Worm (Caenorhabditis elegans) whole organism, young adult: Measurements from ENCODE around the gene srj-18.

ENCODE experiments used
- B0035.1 ChIP-seq: sonication (generic microtip); optimal IDR thresholded peaks from 2 replicates; lab custom pipeline; 2016; ENCODE audit warnings: missing genetic modification characterization, mild to moderate bottlenecking, missing compliant biosample characterization, missing genotype, missing genetic modification reagents
- B0261.1 ChIP-seq: sonication (generic microtip); optimal IDR thresholded peaks from 2 replicates; lab custom pipeline; 2016; ENCODE audit warnings: mild to moderate bottlenecking, missing genetic modification characterization, moderate library complexity, missing compliant biosample characterization
- F10E7.11 ChIP-seq: sonication (generic microtip); optimal IDR thresholded peaks from 2 replicates; lab custom pipeline; 2017; ENCODE audit warnings: mild to moderate bottlenecking, missing genetic modification characterization, moderate library complexity, missing compliant biosample characterization
- F55B11.4 ChIP-seq: sonication (generic microtip); optimal IDR thresholded peaks from 2 replicates; lab custom pipeline; 2016; ENCODE audit warnings: missing compliant biosample characterization, missing genetic modification characterization, borderline replicate concordance; ENCODE audit not compliant: insufficient read depth
- ZK185.1 ChIP-seq: sonication (generic microtip); optimal IDR thresholded peaks from 2 replicates; lab custom pipeline; 2016; ENCODE audit warnings: mild to moderate bottlenecking, missing genetic modification characterization, missing compliant biosample characterization; ENCODE audit not compliant: poor library complexity, severe bottlenecking
- akir-1 ChIP-seq: fragments of 200-800 bp; sonication (Bioruptor generic); optimal IDR thresholded peaks from 2 replicates; lab custom pipeline; 2018; ENCODE audit warnings: mild to moderate bottlenecking, missing genetic modification characterization, moderate library complexity, missing compliant biosample characterization
- aptf-2 ChIP-seq: fragments of 200-800 bp; sonication (Bioruptor generic); conservative IDR thresholded peaks from 2 replicates; pipeline ENCODE4 v1.3.6; 2022; ENCODE audit warnings: missing genetic modification reagents, missing genetic modification characterization, missing compliant biosample characterization
- aptf-3 ChIP-seq: fragments of 200-800 bp; sonication (Bioruptor generic); IDR thresholded peaks from 2 replicates; pipeline ENCODE4 v1.3.6; 2022; ENCODE audit warnings: missing genetic modification characterization, missing compliant biosample characterization
- atf-7 ChIP-seq: sonication (generic microtip); optimal IDR thresholded peaks from 2 replicates; lab custom pipeline; 2017; ENCODE audit warnings: mild to moderate bottlenecking, missing genetic modification characterization, missing compliant biosample characterization
- attf-5 ChIP-seq: fragments of 200-800 bp; sonication (Bioruptor generic); optimal IDR thresholded peaks from 2 replicates; lab custom pipeline; 2018; ENCODE audit warnings: mild to moderate bottlenecking, missing genetic modification characterization, missing compliant biosample characterization
- bed-2 ChIP-seq: fragments of 200-800 bp; sonication (Bioruptor generic); IDR thresholded peaks from 2 replicates; pipeline ENCODE4 v1.3.6; 2022; ENCODE audit warnings: missing genetic modification reagents, missing genetic modification characterization, missing compliant biosample characterization
- cebp-2 ChIP-seq: fragments of 200-800 bp; sonication (Bioruptor generic); IDR thresholded peaks from 2 replicates; pipeline ENCODE4 v1.3.6; 2022; ENCODE audit warnings: missing genetic modification characterization, missing compliant biosample characterization
- ceh-100 ChIP-seq: fragments of 200-800 bp; sonication (Bioruptor generic); IDR thresholded peaks from 2 replicates; pipeline ENCODE4 v1.3.6; 2022; ENCODE audit warnings: missing genetic modification reagents, missing genetic modification characterization, missing compliant biosample characterization
- ceh-27 ChIP-seq: fragments of 200-800 bp; sonication (Bioruptor generic); optimal IDR thresholded peaks from 2 replicates; lab custom pipeline; 2018; ENCODE audit warnings: mild to moderate bottlenecking, missing genetic modification characterization, moderate library complexity, missing compliant biosample characterization
- ceh-91 ChIP-seq: fragments of 200-800 bp; sonication (Bioruptor generic); IDR thresholded peaks from 2 replicates; pipeline ENCODE4 v1.3.6; 2022; ENCODE audit warnings: missing genetic modification reagents, missing genetic modification characterization, missing compliant biosample characterization
- dpff-1 ChIP-seq: sonication (generic microtip); optimal IDR thresholded peaks from 2 replicates; lab custom pipeline; 2017; ENCODE audit warnings: mild to moderate bottlenecking, missing genetic modification characterization, missing compliant biosample characterization
- efl-1 ChIP-seq: fragments of 150-350 bp; optimal IDR thresholded peaks from 2 replicates; lab custom pipeline; 2014; ENCODE audit warnings: missing biosample characterization, missing genetic modification reagents, missing genetic modification characterization
- egl-18 ChIP-seq: fragments of 200-800 bp; sonication (Bioruptor generic); IDR thresholded peaks from 2 replicates; pipeline ENCODE4 v1.3.6; 2022; ENCODE audit warnings: missing genetic modification reagents, missing genetic modification characterization, missing compliant biosample characterization
- egrh-3 ChIP-seq: fragments of 200-800 bp; sonication (Bioruptor generic); IDR thresholded peaks from 2 replicates; pipeline ENCODE4 v1.3.6; 2022; ENCODE audit warnings: missing genetic modification reagents, missing genetic modification characterization, missing compliant biosample characterization
- gei-17 ChIP-seq: fragments of 200-800 bp; sonication (Bioruptor generic); optimal IDR thresholded peaks from 2 replicates; lab custom pipeline; 2018; ENCODE audit warnings: mild to moderate bottlenecking, missing genetic modification characterization, missing compliant biosample characterization
- him-1 ChIP-seq: sonication (generic microtip); optimal IDR thresholded peaks from 2 replicates; lab custom pipeline; 2016; ENCODE audit warnings: missing genotype, missing genetic modification reagents, missing genetic modification characterization, missing compliant biosample characterization
- hlh-12 ChIP-seq: sonication (generic microtip); optimal IDR thresholded peaks from 2 replicates; lab custom pipeline; 2016; ENCODE audit warnings: missing genetic modification characterization, missing compliant biosample characterization
- hlh-26 ChIP-seq: fragments of 200-800 bp; sonication (Bioruptor generic); conservative IDR thresholded peaks from 2 replicates; pipeline ENCODE4 v1.3.6; 2022; ENCODE audit warnings: missing genetic modification reagents, missing genetic modification characterization, missing compliant biosample characterization
- hmg-1.2 ChIP-seq: fragments of 200-800 bp; sonication (Bioruptor generic); IDR thresholded peaks from 2 replicates; pipeline ENCODE4 v1.3.6; 2022; ENCODE audit warnings: missing genetic modification reagents, missing genetic modification characterization, missing compliant biosample characterization
- hrde-1 ChIP-seq: sonication (generic microtip); optimal IDR thresholded peaks from 2 replicates; lab custom pipeline; 2016; ENCODE audit warnings: missing genetic modification characterization, mild to moderate bottlenecking, missing compliant biosample characterization, moderate library complexity, missing genotype, missing genetic modification reagents, borderline replicate concordance
- lin-26 ChIP-seq: fragments of 200-800 bp; sonication (Bioruptor generic); IDR thresholded peaks from 2 replicates; pipeline ENCODE4 v1.3.6; 2022; ENCODE audit warnings: missing genetic modification reagents, missing genetic modification characterization, missing compliant biosample characterization
- lin-40 ChIP-seq: sonication (generic microtip); optimal IDR thresholded peaks from 2 replicates; lab custom pipeline; 2016; ENCODE audit warnings: missing genetic modification characterization, mild to moderate bottlenecking, missing compliant biosample characterization, missing genotype, missing genetic modification reagents
- lsl-1 ChIP-seq: fragments of 200-800 bp; sonication (Bioruptor generic); optimal IDR thresholded peaks from 2 replicates; lab custom pipeline; 2018; ENCODE audit warnings: mild to moderate bottlenecking, missing genetic modification characterization, moderate library complexity, missing compliant biosample characterization
- lsy-27 ChIP-seq: sonication (generic microtip); optimal IDR thresholded peaks from 2 replicates; lab custom pipeline; 2017; ENCODE audit warnings: missing genetic modification characterization, mild to moderate bottlenecking, missing compliant biosample characterization, antibody characterized with exemption, missing genotype, borderline replicate concordance; ENCODE audit not compliant: insufficient read depth
- madf-8 ChIP-seq: fragments of 200-800 bp; sonication (Bioruptor generic); conservative IDR thresholded peaks from 2 replicates; pipeline ENCODE4 v1.3.6; 2022; ENCODE audit warnings: missing genetic modification reagents, missing genetic modification characterization, missing compliant biosample characterization
- mxl-1 ChIP-seq: sonication (generic microtip); optimal IDR thresholded peaks from 2 replicates; lab custom pipeline; 2016; ENCODE audit warnings: missing genetic modification characterization, missing compliant biosample characterization
- nfya-2 ChIP-seq: fragments of 200-800 bp; sonication (Bioruptor generic); IDR thresholded peaks from 2 replicates; pipeline ENCODE4 v1.3.6; 2022; ENCODE audit warnings: missing genetic modification reagents, missing genetic modification characterization, missing compliant biosample characterization
- nhr-179 ChIP-seq: sonication (generic microtip); optimal IDR thresholded peaks from 2 replicates; lab custom pipeline; 2016; ENCODE audit warnings: mild to moderate bottlenecking, missing genetic modification characterization, missing compliant biosample characterization
- nhr-27 ChIP-seq: fragments of 200-800 bp; sonication (Bioruptor generic); optimal IDR thresholded peaks from 2 replicates; lab custom pipeline; 2018; ENCODE audit warnings: mild to moderate bottlenecking, missing genetic modification characterization, moderate library complexity, missing compliant biosample characterization
- rcor-1 ChIP-seq: fragments of 200-800 bp; sonication (Bioruptor generic); IDR thresholded peaks from 2 replicates; pipeline ENCODE4 v1.3.6; 2022; ENCODE audit warnings: missing genetic modification reagents, missing genetic modification characterization, missing compliant biosample characterization
- repo-1 ChIP-seq: sonication (generic microtip); optimal IDR thresholded peaks from 2 replicates; lab custom pipeline; 2017; ENCODE audit warnings: mild to moderate bottlenecking, missing genetic modification characterization, missing compliant biosample characterization
- rpc-1 ChIP-seq, 2 experiments: fragments of 150-350 bp in 1 of 2; sonication (generic microtip) in 1 of 2; optimal IDR thresholded peaks; 2 replicates each; lab custom pipeline; 2014 to 2018; ENCODE audit warnings: missing biosample characterization in 1 of 2, missing genetic modification characterization in 1 of 2, missing genetic modification reagents in 1 of 2, missing genotype in 1 of 2
- snpc-1.1 ChIP-seq: sonication (generic microtip); optimal IDR thresholded peaks from 2 replicates; lab custom pipeline; 2017; ENCODE audit warnings: missing genetic modification characterization, mild to moderate bottlenecking, missing compliant biosample characterization, antibody characterized with exemption, moderate library complexity, missing genotype, missing genetic modification reagents; ENCODE audit not compliant: insufficient read depth
- snpc-1.3 ChIP-seq: sonication (generic microtip); optimal IDR thresholded peaks from 2 replicates; lab custom pipeline; 2017; ENCODE audit warnings: missing genetic modification characterization, mild to moderate bottlenecking, missing compliant biosample characterization, antibody characterized with exemption, moderate library complexity, missing genotype, missing genetic modification reagents; ENCODE audit not compliant: insufficient read depth
- snpc-3.4 ChIP-seq: sonication (generic microtip); optimal IDR thresholded peaks from 2 replicates; lab custom pipeline; 2017; ENCODE audit warnings: missing genetic modification characterization, mild to moderate bottlenecking, missing compliant biosample characterization, antibody characterized with exemption, moderate library complexity, missing genotype, missing genetic modification reagents
- snpc-4 ChIP-seq, 5 experiments: fragments of 150-350 bp in 1 of 5; sonication (generic microtip) in 4 of 5; optimal IDR thresholded peaks; 2 replicates each; lab custom pipeline; 2014 to 2018; ENCODE audit warnings: missing genetic modification characterization in 5 of 5, missing biosample characterization in 3 of 5, antibody characterized with exemption in 2 of 5, mild to moderate bottlenecking in 2 of 5, missing compliant biosample characterization in 2 of 5, missing genotype in 2 of 5, moderate library complexity in 2 of 5, missing genetic modification reagents in 1 of 5
- tbx-9 ChIP-seq: sonication (generic microtip); optimal IDR thresholded peaks from 2 replicates; lab custom pipeline; 2016; ENCODE audit warnings: borderline replicate concordance, missing genetic modification characterization, inconsistent platforms, missing compliant biosample characterization
- tlf-1 ChIP-seq: fragments of 200-800 bp; sonication (Bioruptor generic); optimal IDR thresholded peaks from 2 replicates; lab custom pipeline; 2018; ENCODE audit warnings: mild to moderate bottlenecking, missing genetic modification characterization, missing compliant biosample characterization
- unc-62 ChIP-seq: fragments of 150-350 bp; optimal IDR thresholded peaks from 2 replicates; lab custom pipeline; 2014; ENCODE audit warnings: missing biosample characterization, missing genetic modification reagents, missing genetic modification characterization
- zfh-2 ChIP-seq: fragments of 200-800 bp; sonication (Bioruptor generic); conservative IDR thresholded peaks from 2 replicates; pipeline ENCODE4 v1.3.6; 2022; ENCODE audit warnings: missing genetic modification reagents, missing genetic modification characterization, missing compliant biosample characterization
- zim-3 ChIP-seq: sonication (generic microtip); optimal IDR thresholded peaks from 2 replicates; lab custom pipeline; 2017; ENCODE audit warnings: mild to moderate bottlenecking, missing genetic modification characterization, moderate library complexity, missing compliant biosample characterization
- ztf-28 ChIP-seq: fragments of 200-800 bp; sonication (Bioruptor generic); IDR thresholded peaks from 2 replicates; pipeline ENCODE4 v1.3.6; 2022; ENCODE audit warnings: missing genetic modification reagents, missing genetic modification characterization, missing compliant biosample characterization
- ztf-6 ChIP-seq: fragments of 200-800 bp; sonication (Bioruptor generic); IDR thresholded peaks from 2 replicates; pipeline ENCODE4 v1.3.6; 2022; ENCODE audit warnings: missing genetic modification reagents, missing genetic modification characterization, missing compliant biosample characterization

Gene srj-18

DNA sequence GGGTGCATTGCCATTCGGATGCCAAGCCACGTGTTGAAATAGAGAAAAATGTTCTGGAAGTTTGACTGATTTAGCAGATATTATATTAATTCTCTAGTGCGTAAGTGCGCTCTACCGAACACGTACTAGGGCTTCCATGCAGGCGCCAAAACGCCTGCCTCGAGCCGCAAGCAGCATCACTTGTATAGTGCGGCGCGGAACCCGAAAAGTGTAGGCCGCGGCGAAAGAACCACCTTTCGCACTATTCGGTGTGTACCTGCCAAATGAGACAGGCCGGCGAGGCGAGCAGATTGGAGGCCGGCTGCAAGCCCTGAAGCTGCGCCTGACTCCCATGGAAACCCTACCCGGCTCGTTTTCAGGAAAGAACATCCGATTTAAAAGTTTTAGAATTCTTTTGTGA is 34.5 kb upstream of the srj-18 start:
- TF ChIP-seq cebp-2 (GFP tag; lab: Robert Waterston, UW), result no peak
- TF ChIP-seq aptf-3 (GFP tag; lab: Robert Waterston, UW), result no peak
- no peak for TF ChIP-seq hlh-26 (GFP tag; lab: Robert Waterston, UW)
- TF ChIP-seq him-1 (tag; lab: Kevin White, UChicago), result no peak
- TF ChIP-seq lsl-1 (GFP tag; lab: Kevin White, UChicago), result peak; percentile 6
- peak; percentile 82 for TF ChIP-seq snpc-1.1 (tag; lab: Kevin White, UChicago)
- TF ChIP-seq tlf-1, result no peak
- TF ChIP-seq zim-3 (tag; lab: Kevin White, UChicago), result no peak
- no peak for TF ChIP-seq ztf-6
- no peak for TF ChIP-seq atf-7
- TF ChIP-seq hmg-1.2 (GFP tag; lab: Robert Waterston, UW), result no peak; the same call in 1 of the 2 replicates
- TF ChIP-seq lsy-27, result no peak
- peak; percentile 56; the same call in 1 of the 2 replicates for TF ChIP-seq lin-26 (GFP tag; lab: Robert Waterston, UW)
- TF ChIP-seq ZK185.1 (tag; lab: Kevin White, UChicago), result no peak
- TF ChIP-seq lin-40 (tag; lab: Kevin White, UChicago), result no peak
- TF ChIP-seq snpc-4 (GFP tag; optimal IDR thresholded peaks at IDR 0.05; lab: Kevin White, UChicago), result peak; percentile 80
- TF ChIP-seq snpc-4 (tag; optimal IDR thresholded peaks at IDR 0.05; lab: Kevin White, UChicago), result peak in 3 of 4 experiments; percentile 83 to 93 (median 92)
- no peak for TF ChIP-seq tbx-9 (tag; lab: Kevin White, UChicago)
- TF ChIP-seq repo-1 (tag; lab: Kevin White, UChicago), result no peak
- TF ChIP-seq aptf-2 (GFP tag; lab: Robert Waterston, UW), result no peak
- TF ChIP-seq attf-5, result no peak
- no peak for TF ChIP-seq unc-62 (GFP tag; lab: Kevin White, UChicago)
- TF ChIP-seq ztf-28, result no peak
- TF ChIP-seq egrh-3, result peak; percentile 37; the same call in 1 of the 2 replicates
- TF ChIP-seq ceh-91 (GFP tag; lab: Robert Waterston, UW), result no peak
- TF ChIP-seq B0261.1 (tag; lab: Kevin White, UChicago), result no peak
- no peak for TF ChIP-seq dpff-1 (tag; lab: Kevin White, UChicago)
- TF ChIP-seq mxl-1 (tag; lab: Kevin White, UChicago), result no peak
- no peak for TF ChIP-seq nhr-179
- peak; percentile 24 for TF ChIP-seq snpc-3.4
- no peak for TF ChIP-seq zfh-2
- TF ChIP-seq efl-1, result no peak
- TF ChIP-seq ceh-100 (GFP tag; lab: Robert Waterston, UW), result no peak
- no peak for TF ChIP-seq ceh-27 (GFP tag; lab: Kevin White, UChicago)
- no peak for TF ChIP-seq gei-17 (GFP tag; lab: Kevin White, UChicago)
- no peak for TF ChIP-seq bed-2
- TF ChIP-seq rcor-1, result no peak
- no peak for TF ChIP-seq egl-18 (GFP tag; lab: Robert Waterston, UW)

DNA sequence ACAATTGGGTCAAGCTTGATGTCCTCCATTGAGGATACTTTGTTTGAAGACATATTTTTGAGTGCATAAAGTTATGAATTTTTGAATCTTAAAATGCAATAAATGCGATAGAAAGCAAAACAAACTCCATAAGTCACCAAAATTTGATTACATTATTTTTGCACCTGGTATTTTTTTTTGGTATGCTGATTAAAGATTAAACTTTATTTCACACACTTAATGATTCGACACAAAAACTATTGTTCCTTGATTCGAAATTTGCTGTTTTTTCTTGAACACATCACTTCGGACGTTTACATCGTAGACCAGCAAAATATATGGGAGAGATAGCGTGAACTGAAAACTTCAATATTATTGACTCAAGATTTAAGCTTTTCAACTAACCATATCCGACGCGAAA is 33.9 kb upstream of the srj-18 start, which contains the start of gene srg-61:
Gene srg-61, minus strand, starts transcription at position 101 of the 400 bp plus-strand sequence.
- TF ChIP-seq rpc-1 (optimal IDR thresholded peaks at IDR 0.05; lab: Kevin White, UChicago) (no peak), rpc-1 (tag; optimal IDR thresholded peaks at IDR 0.05; lab: Kevin White, UChicago) (no peak), B0035.1 (tag; lab: Kevin White, UChicago) (no peak), nfya-2 (no peak), F10E7.11 (no peak), B0261.1 (tag; lab: Kevin White, UChicago) (no peak), akir-1 (GFP tag; lab: Kevin White, UChicago) (no peak), hrde-1 (tag; lab: Kevin White, UChicago) (no peak), nhr-27 (tag; lab: Kevin White, UChicago) (no peak), zim-3 (tag; lab: Kevin White, UChicago) (no peak), snpc-1.3 (tag; lab: Kevin White, UChicago) (no peak), hlh-12 (tag; lab: Kevin White, UChicago) (no peak), madf-8 (no peak), dpff-1 (tag; lab: Kevin White, UChicago) (no peak), F55B11.4 (tag; lab: Kevin White, UChicago) (no peak)
- TF ChIP-seq, all 124 proteins: peak for 0
